Fruit fly (Drosophila melanogaster): ENCODE measurements around the gene Gagr.

The Gagr gene

dm6 chr3L:16409440-16410233 lies 15.3 kb downstream of the Gagr start:
- TF ChIP-seq ttk (optimal IDR thresholded peaks at IDR 0.05), result no peak
- no peak for TF ChIP-seq psq (optimal IDR thresholded peaks at IDR 0.05)
- no peak for TF ChIP-seq h (optimal IDR thresholded peaks at IDR 0.05)
- TF ChIP-seq insv (optimal IDR thresholded peaks at IDR 0.05), result no peak
- no peak for TF ChIP-seq Sin3A (optimal IDR thresholded peaks at IDR 0.05)
- TF ChIP-seq Myc (optimal IDR thresholded peaks at IDR 0.05), result no peak

- no peak for TF ChIP-seq insv (optimal IDR thresholded peaks at IDR 0.05)
- TF ChIP-seq Myc (optimal IDR thresholded peaks at IDR 0.05), result no peak
- TF ChIP-seq Sin3A (optimal IDR thresholded peaks at IDR 0.05), result no peak
- no peak for TF ChIP-seq psq (optimal IDR thresholded peaks at IDR 0.05)
- TF ChIP-seq ttk (optimal IDR thresholded peaks at IDR 0.05), result no peak
- TF ChIP-seq h (optimal IDR thresholded peaks at IDR 0.05), result no peak
These were observed 16.1 kb downstream of the Gagr start for dm6 chr3L:16410234-16411119.

dm6 chr3L:16411566-16411965 lies 17.2 kb downstream of the Gagr start, which contains the start of gene fax:
Gene fax, minus strand, starts transcription at chr3L:16411828.
- TF ChIP-seq ttk (optimal IDR thresholded peaks at IDR 0.05) (no peak), insv (optimal IDR thresholded peaks at IDR 0.05) (no peak), h (optimal IDR thresholded peaks at IDR 0.05) (no peak), Sin3A (optimal IDR thresholded peaks at IDR 0.05) (no peak), Myc (optimal IDR thresholded peaks at IDR 0.05) (no peak), psq (optimal IDR thresholded peaks at IDR 0.05) (no peak)

dm6 chr3L:16412394-16412950 lies 18.1 kb downstream of the Gagr start, which contains the start of gene Serinc:
Gene Serinc, plus strand, starts transcription at chr3L:16412722.
- TF ChIP-seq ttk (optimal IDR thresholded peaks at IDR 0.05) (no peak), insv (optimal IDR thresholded peaks at IDR 0.05) (no peak)

- TF ChIP-seq insv (optimal IDR thresholded peaks at IDR 0.05), result no peak
- no peak for TF ChIP-seq h (optimal IDR thresholded peaks at IDR 0.05)
- no peak for TF ChIP-seq Sin3A (optimal IDR thresholded peaks at IDR 0.05)
- no peak for TF ChIP-seq psq (optimal IDR thresholded peaks at IDR 0.05)
- TF ChIP-seq Myc (optimal IDR thresholded peaks at IDR 0.05), result no peak
- no peak for TF ChIP-seq ttk (optimal IDR thresholded peaks at IDR 0.05)
These were observed 22.6 kb downstream of the Gagr start, which contains the start of gene GluRS-m for dm6 chr3L:16417024-16417423. Gene GluRS-m, minus strand, starts transcription at chr3L:16417177.

dm6 chr3L:16419059-16419773 lies 24.8 kb downstream of the Gagr start, which contains the start of the genes TyrRS and CG33158:
Gene TyrRS, minus strand, starts transcription at chr3L:16419302.
Gene CG33158, plus strand, starts transcription at chr3L:16419597.
- TF ChIP-seq h (optimal IDR thresholded peaks at IDR 0.05), result no peak
- TF ChIP-seq psq (optimal IDR thresholded peaks at IDR 0.05), result no peak
- no peak for TF ChIP-seq ttk (optimal IDR thresholded peaks at IDR 0.05)
- no peak for TF ChIP-seq Sin3A (optimal IDR thresholded peaks at IDR 0.05)
- no peak for TF ChIP-seq Myc (optimal IDR thresholded peaks at IDR 0.05)
- no peak for TF ChIP-seq insv (optimal IDR thresholded peaks at IDR 0.05)

- TF ChIP-seq Myc (optimal IDR thresholded peaks at IDR 0.05), result no peak
- no peak for TF ChIP-seq h (optimal IDR thresholded peaks at IDR 0.05)
- no peak for TF ChIP-seq insv (optimal IDR thresholded peaks at IDR 0.05)
- no peak for TF ChIP-seq psq (optimal IDR thresholded peaks at IDR 0.05)
- no peak for TF ChIP-seq Sin3A (optimal IDR thresholded peaks at IDR 0.05)
- TF ChIP-seq ttk (optimal IDR thresholded peaks at IDR 0.05), result no peak
These were observed 35.1 kb downstream of the Gagr start for dm6 chr3L:16429451-16429850.

- TF ChIP-seq ttk (optimal IDR thresholded peaks at IDR 0.05) (no peak), Myc (optimal IDR thresholded peaks at IDR 0.05) (no peak), insv (optimal IDR thresholded peaks at IDR 0.05) (no peak), Sin3A (optimal IDR thresholded peaks at IDR 0.05) (no peak), psq (optimal IDR thresholded peaks at IDR 0.05) (no peak), h (optimal IDR thresholded peaks at IDR 0.05) (no peak)
These were observed 36.7 kb downstream of the Gagr start for dm6 chr3L:16431056-16431455.

- TF ChIP-seq Sin3A (optimal IDR thresholded peaks at IDR 0.05), result no peak
- TF ChIP-seq Myc (optimal IDR thresholded peaks at IDR 0.05), result no peak
- TF ChIP-seq insv (optimal IDR thresholded peaks at IDR 0.05), result no peak
- TF ChIP-seq ttk (optimal IDR thresholded peaks at IDR 0.05), result no peak
- no peak for TF ChIP-seq h (optimal IDR thresholded peaks at IDR 0.05)
- no peak for TF ChIP-seq psq (optimal IDR thresholded peaks at IDR 0.05)
These were observed 39.2 kb downstream of the Gagr start for dm6 chr3L:16433556-16433955.

dm6 chr3L:16437271-16437670 lies 42.9 kb downstream of the Gagr start:
- TF ChIP-seq Myc (optimal IDR thresholded peaks at IDR 0.05) (no peak), psq (optimal IDR thresholded peaks at IDR 0.05) (no peak), Sin3A (optimal IDR thresholded peaks at IDR 0.05) (no peak), ttk (optimal IDR thresholded peaks at IDR 0.05) (no peak), h (optimal IDR thresholded peaks at IDR 0.05) (no peak), insv (optimal IDR thresholded peaks at IDR 0.05) (no peak)

dm6 chr3L:16442628-16443027 lies 48.2 kb downstream of the Gagr start:
- no peak for TF ChIP-seq insv (optimal IDR thresholded peaks at IDR 0.05)
- TF ChIP-seq Myc (optimal IDR thresholded peaks at IDR 0.05), result no peak
- no peak for TF ChIP-seq h (optimal IDR thresholded peaks at IDR 0.05)
- TF ChIP-seq ttk (optimal IDR thresholded peaks at IDR 0.05), result no peak
- no peak for TF ChIP-seq psq (optimal IDR thresholded peaks at IDR 0.05)
- no peak for TF ChIP-seq Sin3A (optimal IDR thresholded peaks at IDR 0.05)
